Worm (Caenorhabditis elegans): Measurements from ENCODE around the gene gldi-2.

DNA sequence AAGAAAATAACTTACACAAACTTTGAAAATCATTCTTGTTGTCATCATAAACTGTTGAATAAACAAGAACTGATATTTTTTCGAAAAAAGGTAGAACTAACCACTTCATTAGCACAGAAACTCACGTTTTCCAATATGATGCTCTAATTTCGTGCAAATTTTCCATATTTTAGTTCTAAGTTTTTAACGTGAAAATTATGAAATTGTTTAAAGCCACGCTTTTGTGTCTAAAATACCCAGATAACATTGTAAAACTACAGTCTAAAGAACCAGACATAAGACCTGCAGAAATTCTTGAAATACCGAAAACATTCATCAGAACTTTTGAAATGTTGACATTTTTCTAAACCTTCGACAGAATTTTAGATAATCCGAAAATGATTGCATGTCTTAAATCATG is 23.9 kb downstream of the gldi-2 start, which contains the start of gene F31E8.5:
- TF ChIP-seq spr-1 (tag; optimal IDR thresholded peaks at IDR 0.05) (no peak), snpc-4 (tag; optimal IDR thresholded peaks at IDR 0.05) (no peak), tag-97 (GFP tag; IDR thresholded peaks at IDR 0.05) (no peak), ceh-82 (tag; optimal IDR thresholded peaks at IDR 0.05) (no peak)
